Fruit fly (Drosophila melanogaster): ENCODE data around the gene CG8219.

Gene CG8219

DNA sequence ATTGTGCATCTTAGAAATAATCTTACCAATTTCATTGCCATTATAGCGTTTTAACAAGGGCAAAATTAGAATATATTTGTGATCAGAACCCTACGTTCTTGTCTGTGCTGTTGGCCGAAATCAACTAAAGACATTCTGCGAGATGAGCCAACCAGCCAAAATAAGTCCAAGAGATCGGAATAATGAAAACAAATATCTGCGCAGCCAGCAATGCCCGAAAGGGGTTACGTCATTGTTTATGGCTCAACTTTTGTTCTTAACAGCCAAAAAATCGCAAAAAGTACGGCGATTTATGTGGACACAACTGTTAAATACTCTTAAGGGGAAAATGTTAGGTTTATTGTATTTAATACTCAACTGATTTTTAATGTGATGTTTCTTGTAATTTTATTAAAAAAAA lies 41.7 kb upstream of the CG8219 start, which contains the start of gene Cpr65Ay:
TSS of gene Cpr65Ay (minus strand) at position 101 of the 400 bp plus-strand sequence.
- no peak for TF ChIP-seq dsf (GFP tag; optimal IDR thresholded peaks at IDR 0.05; ENCODE audit: borderline replicate concordance)
- no peak for TF ChIP-seq br (GFP tag; optimal IDR thresholded peaks at IDR 0.05)
- TF ChIP-seq Mio (GFP tag; optimal IDR thresholded peaks at IDR 0.05): no peak
- TF ChIP-seq jim (GFP tag; optimal IDR thresholded peaks at IDR 0.05): no peak

DNA sequence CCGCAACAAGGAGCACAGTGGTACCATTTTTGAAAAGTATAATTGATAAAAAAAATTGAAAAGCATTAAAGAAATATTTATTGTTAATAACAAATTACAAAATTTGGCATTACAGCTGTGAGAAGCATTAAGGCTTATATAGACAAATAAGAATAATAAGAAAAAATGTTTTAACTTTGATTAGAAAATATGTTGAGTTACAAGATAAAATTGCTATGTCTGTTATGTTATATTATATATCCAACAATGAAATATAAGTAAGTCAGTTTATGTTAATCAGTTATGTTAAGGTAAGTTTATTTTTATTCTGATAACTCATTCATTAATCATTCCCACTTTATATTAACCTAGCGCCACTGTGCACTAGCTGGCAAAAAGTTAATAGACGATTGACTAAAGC lies 40.4 kb upstream of the CG8219 start:
- TF ChIP-seq h (GFP tag; optimal IDR thresholded peaks at IDR 0.05): no peak
- no peak for TF ChIP-seq lola (GFP tag; optimal IDR thresholded peaks at IDR 0.05)
- no peak for TF ChIP-seq sage (GFP tag; optimal IDR thresholded peaks at IDR 0.05)
- TF ChIP-seq rgr (GFP tag; optimal IDR thresholded peaks at IDR 0.05): no peak
- no peak for TF ChIP-seq Jra (GFP tag; optimal IDR thresholded peaks at IDR 0.05)
- TF ChIP-seq CrebA (GFP tag; optimal IDR thresholded peaks at IDR 0.05; ENCODE audit: borderline replicate concordance): no peak
- TF ChIP-seq dsf (GFP tag; optimal IDR thresholded peaks at IDR 0.05; ENCODE audit: borderline replicate concordance): no peak
- no peak for TF ChIP-seq Sp1 (GFP tag; optimal IDR thresholded peaks at IDR 0.05)
- no peak for TF ChIP-seq Myc (optimal IDR thresholded peaks at IDR 0.05)
- TF ChIP-seq ey (GFP tag; optimal IDR thresholded peaks at IDR 0.05): no peak
- TF ChIP-seq Abd-B (GFP tag; optimal IDR thresholded peaks at IDR 0.05): no peak
- no peak for TF ChIP-seq Hnf4 (GFP tag; optimal IDR thresholded peaks at IDR 0.05)
- TF ChIP-seq Dfd (GFP tag; optimal IDR thresholded peaks at IDR 0.05): no peak

DNA sequence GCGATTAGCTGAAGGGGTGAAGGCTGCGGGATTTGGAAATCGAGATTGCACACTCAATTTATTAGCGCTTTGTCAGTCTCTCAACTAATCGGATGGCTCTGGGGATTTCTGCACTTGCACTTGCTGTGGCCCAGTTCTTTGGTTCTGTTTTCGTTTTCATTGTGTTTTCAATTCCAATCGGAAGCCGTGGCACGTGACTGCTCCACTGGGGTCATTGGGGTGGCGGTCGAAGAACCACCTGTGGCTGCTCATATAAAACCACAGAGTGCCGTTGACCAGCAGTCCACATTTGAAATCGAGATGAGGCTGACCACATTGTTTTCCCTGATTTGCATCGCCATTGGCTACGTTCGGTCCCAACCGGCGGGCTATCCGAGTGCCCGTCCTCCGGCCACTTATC lies 39.8 kb upstream of the CG8219 start, which contains the start of gene Cpr65Az:
TSS of gene Cpr65Az (plus strand) at position 301 of the 400 bp plus-strand sequence.
- no peak for TF ChIP-seq dl (GFP tag; optimal IDR thresholded peaks at IDR 0.05; ENCODE audit: insufficient read depth in 1 of 2, partially characterized antibody in 2 of 2)
- no peak for TF ChIP-seq Abd-B (GFP tag; optimal IDR thresholded peaks at IDR 0.05)
- TF ChIP-seq Hnf4 (GFP tag; optimal IDR thresholded peaks at IDR 0.05): no peak
- TF ChIP-seq usp (GFP tag; optimal IDR thresholded peaks at IDR 0.05): no peak
- TF ChIP-seq Sp1 (GFP tag; optimal IDR thresholded peaks at IDR 0.05): no peak
- no peak for TF ChIP-seq OdsH (GFP tag; optimal IDR thresholded peaks at IDR 0.05)
- no peak for TF ChIP-seq Jra (GFP tag; optimal IDR thresholded peaks at IDR 0.05)
- TF ChIP-seq CrebA (GFP tag; optimal IDR thresholded peaks at IDR 0.05; ENCODE audit: borderline replicate concordance): no peak
- no peak for TF ChIP-seq br (GFP tag; optimal IDR thresholded peaks at IDR 0.05)
- no peak for TF ChIP-seq dmrt93B (GFP tag; optimal IDR thresholded peaks at IDR 0.05)
- TF ChIP-seq Myc (optimal IDR thresholded peaks at IDR 0.05): no peak
- TF ChIP-seq pan (optimal IDR thresholded peaks at IDR 0.05): no peak
- no peak for TF ChIP-seq rgr (GFP tag; optimal IDR thresholded peaks at IDR 0.05)
- TF ChIP-seq Mio (GFP tag; optimal IDR thresholded peaks at IDR 0.05): no peak
- no peak for TF ChIP-seq N (GFP tag; optimal IDR thresholded peaks at IDR 0.05)
- TF ChIP-seq CG9705 (GFP tag; optimal IDR thresholded peaks at IDR 0.05): no peak
- TF ChIP-seq CG32264 (GFP tag; optimal IDR thresholded peaks at IDR 0.05): no peak
- TF ChIP-seq Dif (GFP tag; optimal IDR thresholded peaks at IDR 0.05; ENCODE audit: partially characterized antibody): no peak

DNA sequence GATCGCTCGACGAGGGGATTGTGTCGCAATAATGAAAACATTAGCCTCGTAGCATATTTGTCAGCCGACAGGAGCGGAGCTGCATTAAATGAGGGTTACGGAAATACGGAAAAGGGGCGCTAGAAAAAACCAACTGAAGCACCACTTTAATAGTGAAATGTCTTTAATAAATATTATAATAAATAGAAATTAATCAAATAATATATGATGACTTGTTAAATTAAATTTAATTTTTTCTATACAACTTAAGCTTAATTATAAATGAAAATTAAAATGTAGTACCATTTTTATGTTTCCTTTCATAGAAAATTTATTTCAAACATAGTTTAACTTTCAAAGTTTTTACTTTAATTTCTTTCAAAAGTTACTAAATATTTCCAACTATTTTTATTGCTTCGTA lies 38.3 kb upstream of the CG8219 start:
- TF ChIP-seq Dif (GFP tag; optimal IDR thresholded peaks at IDR 0.05; ENCODE audit: partially characterized antibody) (no peak), tai (GFP tag; optimal IDR thresholded peaks at IDR 0.05) (no peak), h (GFP tag; optimal IDR thresholded peaks at IDR 0.05) (no peak), Myc (optimal IDR thresholded peaks at IDR 0.05) (no peak), psq (GFP tag; optimal IDR thresholded peaks at IDR 0.05) (no peak), sage (GFP tag; optimal IDR thresholded peaks at IDR 0.05) (no peak), Hnf4 (GFP tag; optimal IDR thresholded peaks at IDR 0.05) (no peak), usp (GFP tag; optimal IDR thresholded peaks at IDR 0.05) (no peak), OdsH (GFP tag; optimal IDR thresholded peaks at IDR 0.05) (no peak), GATAd (GFP tag; optimal IDR thresholded peaks at IDR 0.05) (no peak), Vsx2 (GFP tag; optimal IDR thresholded peaks at IDR 0.05; ENCODE audit: partially characterized antibody) (no peak), Dfd (GFP tag; optimal IDR thresholded peaks at IDR 0.05) (no peak), lola (GFP tag; optimal IDR thresholded peaks at IDR 0.05) (no peak)

DNA sequence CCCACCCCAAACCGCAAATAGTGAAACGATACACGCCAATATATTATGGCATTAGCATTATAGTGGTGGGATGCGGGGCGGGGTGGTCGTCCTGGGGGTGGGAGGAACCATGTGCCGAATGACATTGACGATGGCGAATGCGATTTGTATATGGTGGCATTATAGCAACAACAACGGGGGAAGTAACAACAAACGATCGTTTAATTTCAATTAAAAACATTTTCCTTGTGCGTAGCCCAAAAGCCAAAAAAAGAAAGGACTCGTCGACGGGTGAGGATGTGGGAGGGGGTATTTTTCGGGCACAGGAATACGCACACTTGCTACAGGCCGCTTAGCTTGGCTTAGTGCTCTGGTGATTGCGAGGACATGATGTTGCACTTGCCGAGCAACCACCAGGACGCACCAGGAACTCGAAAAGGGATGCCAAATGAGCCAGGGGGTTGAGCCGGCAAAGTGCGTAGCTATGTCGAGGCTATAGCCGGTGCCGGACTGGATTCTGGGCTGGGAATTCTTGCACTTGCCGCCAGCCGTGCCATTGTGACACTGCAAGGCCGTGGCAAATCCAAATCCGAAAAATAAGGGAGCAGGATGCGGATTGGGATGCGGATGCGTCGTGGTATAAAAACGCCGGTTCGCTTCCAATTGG lies 37.7 kb upstream of the CG8219 start, which contains the start of gene Prdm13:
TSS of gene Prdm13 (plus strand) at position 645 of the 646 bp plus-strand sequence.
- TF ChIP-seq HLH106 (tag; optimal IDR thresholded peaks at IDR 0.05) (no peak), Hr78 (GFP tag; optimal IDR thresholded peaks at IDR 0.05) (no peak), Dfd (GFP tag; optimal IDR thresholded peaks at IDR 0.05) (no peak), Hnf4 (GFP tag; optimal IDR thresholded peaks at IDR 0.05) (no peak), dl (GFP tag; optimal IDR thresholded peaks at IDR 0.05; ENCODE audit: insufficient read depth in 1 of 2, partially characterized antibody in 2 of 2) (no peak), dmrt93B (GFP tag; optimal IDR thresholded peaks at IDR 0.05) (no peak), Rel (GFP tag; optimal IDR thresholded peaks at IDR 0.05) (no peak), Rel (tag; optimal IDR thresholded peaks at IDR 0.05) (no peak), brk (GFP tag; optimal IDR thresholded peaks at IDR 0.05) (no peak), tai (GFP tag; optimal IDR thresholded peaks at IDR 0.05) (no peak), rgr (GFP tag; optimal IDR thresholded peaks at IDR 0.05) (no peak)
